Worm (Caenorhabditis elegans) whole organism, mixed stage, embryonic: ENCODE measurements around the gene sru-31.

Source experiments
- M03D4.4 ChIP-seq: sonication (generic microtip); optimal IDR thresholded peaks from 2 replicates; lab custom pipeline; 2017; ENCODE audit warnings: mild to moderate bottlenecking, missing genetic modification characterization, missing compliant biosample characterization
- blmp-1 ChIP-seq: fragments of 150-350 bp; optimal IDR thresholded peaks from 2 replicates; lab custom pipeline; 2014; ENCODE audit warnings: missing biosample characterization, missing genetic modification characterization
- ces-1 ChIP-seq: fragments of 150-350 bp; optimal IDR thresholded peaks from 2 replicates; lab custom pipeline; 2014; ENCODE audit warnings: missing biosample characterization, missing genetic modification reagents, missing genetic modification characterization
- lin-13 ChIP-seq: fragments of 150-350 bp; optimal IDR thresholded peaks from 2 replicates; lab custom pipeline; 2014; ENCODE audit warnings: missing biosample characterization, missing genetic modification characterization
- lin-32 ChIP-seq: fragments of 200-800 bp; sonication (Bioruptor generic); optimal IDR thresholded peaks from 2 replicates; lab custom pipeline; 2018; ENCODE audit warnings: mild to moderate bottlenecking, missing genetic modification characterization, missing compliant biosample characterization
- lsy-2 ChIP-seq: fragments of 150-350 bp; optimal IDR thresholded peaks from 2 replicates; lab custom pipeline; 2014; ENCODE audit warnings: missing biosample characterization, missing genetic modification characterization
- mep-1 ChIP-seq: fragments of 150-350 bp; optimal IDR thresholded peaks from 2 replicates; lab custom pipeline; 2017; ENCODE audit warnings: missing biosample characterization, missing genetic modification reagents, missing genetic modification characterization, inconsistent platforms
- nhr-2 ChIP-seq: fragments of 150-350 bp; optimal IDR thresholded peaks from 2 replicates; lab custom pipeline; 2014; ENCODE audit warnings: missing biosample characterization, missing genetic modification characterization
- pha-4 ChIP-seq: fragments of 150-350 bp; optimal IDR thresholded peaks from 2 replicates; lab custom pipeline; 2018; ENCODE audit warnings: missing biosample characterization, missing genetic modification reagents, missing genetic modification characterization
- unc-39 ChIP-seq: fragments of 150-350 bp; optimal IDR thresholded peaks from 2 replicates; lab custom pipeline; 2014; ENCODE audit warnings: missing biosample characterization, missing genetic modification characterization
- unc-62 ChIP-seq: fragments of 150-350 bp; optimal IDR thresholded peaks from 2 replicates; lab custom pipeline; 2014; ENCODE audit warnings: missing biosample characterization, missing genetic modification reagents, missing genetic modification characterization
- ztf-11 ChIP-seq: fragments of 150-350 bp; optimal IDR thresholded peaks from 2 replicates; lab custom pipeline; 2014; ENCODE audit warnings: missing biosample characterization, missing genetic modification characterization

ce11 chrV:9843376-9843916 lies 27.0 kb downstream of the sru-31 start, which contains the start of gene sru-8:
- no peak for TF ChIP-seq lin-32 (GFP tag; lab: Kevin White, UChicago)
- no peak for TF ChIP-seq ztf-11
- no peak for TF ChIP-seq unc-62 (GFP tag; lab: Kevin White, UChicago)
- TF ChIP-seq blmp-1 (tag; lab: Kevin White, UChicago), result no peak
- TF ChIP-seq lin-13 (tag; lab: Kevin White, UChicago), result no peak
- no peak for TF ChIP-seq pha-4 (tag; lab: Kevin White, UChicago)
- TF ChIP-seq M03D4.4 (tag; lab: Kevin White, UChicago), result no peak
- TF ChIP-seq unc-39 (tag; lab: Kevin White, UChicago), result no peak
- TF ChIP-seq mep-1 (tag; lab: Kevin White, UChicago), result no peak
- no peak for TF ChIP-seq nhr-2 (tag; lab: Kevin White, UChicago)
- TF ChIP-seq ces-1 (GFP tag; lab: Kevin White, UChicago), result no peak
- TF ChIP-seq lsy-2, result no peak
